Fruit fly (Drosophila melanogaster) whole organism, embryonic: ENCODE measurements around the gene Ras85D.

Source experiments
- Atf6 ChIP-seq: fragments of 200-800 bp; sonication (Bioruptor generic); IDR thresholded peaks from 2 replicates; pipeline ENCODE4 v1.3.6; 2022; ENCODE audit warnings: missing biosample characterization, missing genetic modification characterization
- Blimp-1 ChIP-seq: fragments of 200-800 bp; sonication (Bioruptor generic); optimal IDR thresholded peaks from 3 replicates; lab custom pipeline; 2018; ENCODE audit warnings: missing biosample characterization, missing genetic modification characterization, mild to moderate bottlenecking, moderate library complexity, missing genetic modification reagents
- C15 ChIP-seq: fragments of 200-800 bp; sonication (Bioruptor generic); IDR thresholded peaks from 3 replicates; pipeline ENCODE4 v1.3.6; 2022; ENCODE audit warnings: missing biosample characterization, missing genetic modification characterization
- CG11085 ChIP-seq: fragments of 200-800 bp; sonication (Bioruptor generic); IDR thresholded peaks from 2 replicates; pipeline ENCODE4 v1.3.6; 2022; ENCODE audit warnings: missing biosample characterization, missing genetic modification characterization
- CG11456 ChIP-seq: fragments of 200-800 bp; sonication (Bioruptor generic); IDR thresholded peaks from 3 replicates; pipeline ENCODE4 v1.3.6; 2022; ENCODE audit warnings: missing biosample characterization, missing genetic modification characterization
- CG12071 ChIP-seq: fragments of 200-800 bp; sonication (Bioruptor generic); optimal IDR thresholded peaks from 3 replicates; lab custom pipeline; 2018; ENCODE audit warnings: missing biosample characterization, mild to moderate bottlenecking, missing genetic modification characterization
- CG12744 ChIP-seq: fragments of 200-800 bp; sonication (Bioruptor generic); optimal IDR thresholded peaks from 2 replicates; lab custom pipeline; 2016; ENCODE audit warnings: missing biosample characterization, missing genetic modification characterization
- CG13296 ChIP-seq: fragments of 200-800 bp; sonication (Bioruptor generic); optimal IDR thresholded peaks from 3 replicates; lab custom pipeline; 2018; ENCODE audit warnings: missing biosample characterization, mild to moderate bottlenecking, missing genetic modification characterization
- CG1603 ChIP-seq: fragments of 200-800 bp; sonication (Bioruptor generic); optimal IDR thresholded peaks from 2 replicates; lab custom pipeline; 2019; ENCODE audit warnings: missing biosample characterization, mild to moderate bottlenecking, missing genetic modification characterization, moderate library complexity
- CG17186 ChIP-seq: fragments of 200-800 bp; sonication (Bioruptor generic); optimal IDR thresholded peaks from 3 replicates; lab custom pipeline; 2017; ENCODE audit warnings: missing biosample characterization, missing genetic modification reagents, missing genetic modification characterization
- CG17385 ChIP-seq: fragments of 200-800 bp; sonication (Bioruptor generic); optimal IDR thresholded peaks from 3 replicates; lab custom pipeline; 2018; ENCODE audit warnings: missing biosample characterization, mild to moderate bottlenecking, missing genetic modification characterization
- CG18011 ChIP-seq: fragments of 200-800 bp; sonication (Bioruptor generic); optimal IDR thresholded peaks from 2 replicates; lab custom pipeline; 2017; ENCODE audit warnings: missing biosample characterization, missing genetic modification characterization, mild to moderate bottlenecking, moderate library complexity, missing genotype
- CG1832 ChIP-seq: fragments of 200-800 bp; sonication (Bioruptor generic); optimal IDR thresholded peaks from 2 replicates; lab custom pipeline; 2017; ENCODE audit warnings: missing biosample characterization, mild to moderate bottlenecking, missing genetic modification characterization, inconsistent platforms
- CG18619 ChIP-seq: fragments of 200-800 bp; sonication (Bioruptor generic); optimal IDR thresholded peaks from 3 replicates; lab custom pipeline; 2017; ENCODE audit warnings: missing biosample characterization, mild to moderate bottlenecking, missing genetic modification characterization
- CG18764 ChIP-seq: fragments of 200-800 bp; sonication (Bioruptor generic); optimal IDR thresholded peaks from 3 replicates; lab custom pipeline; 2016; ENCODE audit warnings: missing biosample characterization, missing genetic modification characterization
- CG2712 ChIP-seq: fragments of 200-800 bp; optimal IDR thresholded peaks from 3 replicates; lab custom pipeline; 2019; ENCODE audit warnings: missing biosample characterization, mild to moderate bottlenecking, missing genetic modification characterization, moderate library complexity
- CG3065 ChIP-seq: fragments of 200-800 bp; sonication (Bioruptor generic); optimal IDR thresholded peaks from 2 replicates; lab custom pipeline; 2016; ENCODE audit warnings: missing biosample characterization, missing genetic modification characterization
- CG31224 ChIP-seq: fragments of 200-800 bp; sonication (Bioruptor generic); IDR thresholded peaks from 2 replicates; pipeline ENCODE4 v1.3.6; 2022; ENCODE audit warnings: missing biosample characterization, missing genetic modification characterization
- CG3281 ChIP-seq: fragments of 200-800 bp; sonication (Bioruptor generic); optimal IDR thresholded peaks from 3 replicates; lab custom pipeline; 2017; ENCODE audit warnings: missing biosample characterization, mild to moderate bottlenecking, missing genetic modification characterization
- CG34422 ChIP-seq: fragments of 200-800 bp; sonication (Bioruptor generic); IDR thresholded peaks from 3 replicates; pipeline ENCODE4 v1.3.6; 2022; ENCODE audit warnings: missing biosample characterization, missing genetic modification characterization
- CG4282 ChIP-seq: fragments of 200-800 bp; sonication (Bioruptor generic); optimal IDR thresholded peaks from 2 replicates; lab custom pipeline; 2016; ENCODE audit warnings: missing biosample characterization, missing genetic modification characterization
- CG5180 ChIP-seq: fragments of 200-800 bp; sonication (Bioruptor generic); optimal IDR thresholded peaks from 3 replicates; lab custom pipeline; 2017; ENCODE audit warnings: missing biosample characterization, missing genetic modification characterization, mild to moderate bottlenecking, moderate library complexity, missing genetic modification reagents
- CG6654 ChIP-seq: fragments of 200-800 bp; sonication (Bioruptor generic); optimal IDR thresholded peaks from 2 replicates; lab custom pipeline; 2017; ENCODE audit warnings: missing biosample characterization, mild to moderate bottlenecking, missing genetic modification characterization
- CG7839 ChIP-seq: fragments of 200-800 bp; sonication (Bioruptor generic); optimal IDR thresholded peaks from 3 replicates; lab custom pipeline; 2018; ENCODE audit warnings: missing biosample characterization, mild to moderate bottlenecking, missing genetic modification characterization, moderate library complexity
- CG8924 ChIP-seq: fragments of 200-800 bp; optimal IDR thresholded peaks from 3 replicates; lab custom pipeline; 2019; ENCODE audit warnings: missing biosample characterization, mild to moderate bottlenecking, missing genetic modification characterization, moderate library complexity
- CG8944 ChIP-seq: fragments of 200-800 bp; sonication (Bioruptor generic); optimal IDR thresholded peaks from 3 replicates; lab custom pipeline; 2016; ENCODE audit warnings: missing biosample characterization, missing genetic modification characterization
- CG9932 ChIP-seq: fragments of 200-800 bp; sonication (Bioruptor generic); IDR thresholded peaks from 2 replicates; pipeline ENCODE4 v1.3.6; 2022; ENCODE audit warnings: missing biosample characterization, missing genetic modification characterization
- Dll ChIP-seq: fragments of 200-800 bp; sonication (Bioruptor generic); IDR thresholded peaks from 4 replicates; pipeline ENCODE4 v1.3.6; 2022; ENCODE audit warnings: missing biosample characterization, missing genetic modification characterization; ENCODE audit not compliant: partially characterized antibody
- Hey ChIP-seq: fragments of 200-800 bp; sonication (Bioruptor generic); optimal IDR thresholded peaks from 3 replicates; lab custom pipeline; 2018; ENCODE audit warnings: missing biosample characterization, mild to moderate bottlenecking, missing genetic modification characterization
- HmgZ ChIP-seq: fragments of 200-800 bp; sonication (Bioruptor generic); optimal IDR thresholded peaks from 2 replicates; lab custom pipeline; 2018; ENCODE audit warnings: missing biosample characterization, mild to moderate bottlenecking, missing genetic modification characterization
- Hr3 ChIP-seq: fragments of 200-800 bp; sonication (Bioruptor generic); optimal IDR thresholded peaks from 3 replicates; lab custom pipeline; 2016; ENCODE audit warnings: missing biosample characterization, missing genetic modification characterization
- Hr39 ChIP-seq: fragments of >200 bp; optimal IDR thresholded peaks from 2 replicates; lab custom pipeline; 2017
- Lpt ChIP-seq: fragments of >200 bp; optimal IDR thresholded peaks from 2 replicates; lab custom pipeline; 2018; ENCODE audit warnings: missing biosample characterization, missing genetic modification characterization
- Xrp1 ChIP-seq: fragments of 200-800 bp; sonication (Bioruptor generic); IDR thresholded peaks from 2 replicates; pipeline ENCODE4 v1.3.6; 2022; ENCODE audit warnings: missing biosample characterization, missing genetic modification characterization
- abd-A ChIP-seq: fragments of 200-800 bp; sonication (Bioruptor generic); optimal IDR thresholded peaks from 3 replicates; lab custom pipeline; 2019; ENCODE audit warnings: missing biosample characterization, mild to moderate bottlenecking, missing genetic modification characterization, moderate library complexity
- aop ChIP-seq: fragments of 200-800 bp; sonication (Bioruptor generic); IDR thresholded peaks from 2 replicates; pipeline ENCODE4 v1.3.6; 2022; ENCODE audit warnings: missing biosample characterization, missing genetic modification characterization
- cato ChIP-seq: fragments of 200-800 bp; sonication (Bioruptor generic); optimal IDR thresholded peaks from 2 replicates; lab custom pipeline; 2016; ENCODE audit warnings: missing biosample characterization, missing genetic modification characterization, borderline replicate concordance
- crol ChIP-seq: fragments of 200-800 bp; sonication (Bioruptor generic); IDR thresholded peaks from 2 replicates; pipeline ENCODE4 v1.3.6; 2022; ENCODE audit warnings: missing biosample characterization, missing genetic modification characterization
- eve ChIP-seq, 2 experiments: fragments of >200 bp; optimal IDR thresholded peaks; 2 replicates each; lab custom pipeline; 2017; ENCODE audit warnings: missing biosample characterization in 2 of 2, missing genetic modification characterization in 2 of 2
- fu2 ChIP-seq: fragments of 200-800 bp; sonication (Bioruptor generic); optimal IDR thresholded peaks from 2 replicates; lab custom pipeline; 2016; ENCODE audit warnings: missing biosample characterization, missing genetic modification characterization
- ham ChIP-seq: fragments of 200-800 bp; sonication (Bioruptor generic); IDR thresholded peaks from 2 replicates; pipeline ENCODE4 v1.3.6; 2022; ENCODE audit warnings: missing biosample characterization, missing genetic modification characterization
- klu ChIP-seq: fragments of 200-800 bp; sonication (Bioruptor generic); IDR thresholded peaks from 2 replicates; pipeline ENCODE4 v1.3.6; 2022; ENCODE audit warnings: missing biosample characterization, missing genetic modification characterization
- knrl ChIP-seq: fragments of 200-800 bp; sonication (Bioruptor generic); IDR thresholded peaks from 3 replicates; pipeline ENCODE4 v1.3.6; 2022; ENCODE audit warnings: missing biosample characterization, missing genetic modification characterization; ENCODE audit not compliant: partially characterized antibody
- lilli ChIP-seq: fragments of 200-800 bp; sonication (Bioruptor generic); optimal IDR thresholded peaks from 3 replicates; lab custom pipeline; 2016; ENCODE audit warnings: missing biosample characterization, missing genetic modification characterization
- pb ChIP-seq: fragments of 200-800 bp; sonication (Bioruptor generic); optimal IDR thresholded peaks from 3 replicates; lab custom pipeline; 2016; ENCODE audit warnings: missing biosample characterization, missing genetic modification characterization
- salm ChIP-seq: fragments of 200-800 bp; sonication (Bioruptor generic); optimal IDR thresholded peaks from 2 replicates; lab custom pipeline; 2018; ENCODE audit warnings: missing biosample characterization, mild to moderate bottlenecking, missing genetic modification characterization
- sug ChIP-seq: fragments of 200-800 bp; optimal IDR thresholded peaks from 2 replicates; lab custom pipeline; 2019; ENCODE audit warnings: missing biosample characterization, mild to moderate bottlenecking, missing genetic modification characterization, moderate library complexity
- tin ChIP-seq: fragments of 200-800 bp; sonication (Bioruptor generic); optimal IDR thresholded peaks from 3 replicates; lab custom pipeline; 2016; ENCODE audit warnings: missing biosample characterization, missing genetic modification characterization
- tna ChIP-seq: fragments of 200-800 bp; sonication (Bioruptor generic); IDR thresholded peaks from 2 replicates; pipeline ENCODE4 v1.3.6; 2022; ENCODE audit warnings: missing biosample characterization, missing genetic modification characterization; ENCODE audit not compliant: partially characterized antibody
- tx ChIP-seq: fragments of 200-800 bp; sonication (Bioruptor generic); optimal IDR thresholded peaks from 2 replicates; lab custom pipeline; 2016; ENCODE audit warnings: missing biosample characterization, missing genetic modification characterization
- zf30C ChIP-seq: fragments of 200-800 bp; sonication (Bioruptor generic); optimal IDR thresholded peaks from 3 replicates; lab custom pipeline; 2018; ENCODE audit warnings: missing biosample characterization, mild to moderate bottlenecking, missing genetic modification characterization

Gene Ras85D

DNA sequence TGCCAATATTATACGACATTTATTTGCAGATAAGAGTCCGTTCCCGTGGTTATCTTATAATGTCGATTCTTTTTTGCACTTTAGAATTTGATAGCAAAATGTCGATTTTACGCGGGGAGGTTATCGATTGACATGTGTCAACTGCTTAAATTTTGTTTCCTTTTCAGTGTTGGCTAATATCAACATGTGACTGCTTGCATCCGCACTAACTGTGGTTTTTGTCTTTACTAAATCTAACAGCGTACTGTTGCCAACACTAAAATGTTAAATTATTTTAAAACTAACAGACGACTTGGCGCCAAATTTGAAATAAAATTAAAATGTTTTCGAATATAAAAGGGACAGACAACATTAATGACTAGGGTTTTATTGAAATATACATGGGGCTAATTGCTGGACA is 16.1 kb downstream of the Ras85D start (continued):
- TF ChIP-seq CG5180 (no peak), aop (no peak), sug (peak; percentile 87), CG18619 (GFP tag; lab: Kevin White, UChicago) (peak; percentile 70), Hey (tag; lab: Kevin White, UChicago) (peak; percentile 13), CG8924 (tag; lab: Kevin White, UChicago) (no peak), lilli (GFP tag; lab: Kevin White, UChicago) (peak; percentile 88), CG1832 (no peak), CG18011 (GFP tag; lab: Kevin White, UChicago) (peak; percentile 44), fu2 (peak; percentile 81), zf30C (GFP tag; lab: Kevin White, UChicago) (no peak), tin (GFP tag; lab: Kevin White, UChicago) (peak; percentile 54), crol (GFP tag; lab: Robert Waterston, UW) (no peak), CG11085 (GFP tag; lab: Robert Waterston, UW) (peak; percentile 78), Lpt (GFP tag; lab: Kevin White, UChicago) (no peak), CG3065 (GFP tag; lab: Kevin White, UChicago) (peak; percentile 18), Hr39 (lab: Kevin White, UChicago) (no peak), eve (GFP tag; optimal IDR thresholded peaks at IDR 0.05; lab: Kevin White, UChicago) (no peak), tx (GFP tag; lab: Kevin White, UChicago) (peak; percentile 78), abd-A (tag; lab: Kevin White, UChicago) (no peak), Atf6 (0 out of 2 replicates have a peak, but pooled peaks have one; percentile 30), Xrp1 (GFP tag; lab: Robert Waterston, UW) (peak; percentile 57), CG2712 (peak; percentile 69), CG6654 (GFP tag; lab: Kevin White, UChicago) (no peak), salm (tag; lab: Kevin White, UChicago) (peak; percentile 67), knrl (GFP tag; lab: Robert Waterston, UW) (peak; percentile 69; the same call in 1 of the 3 replicates), CG12071 (GFP tag; lab: Kevin White, UChicago) (no peak), Hr3 (GFP tag; lab: Kevin White, UChicago) (peak; percentile 68), CG11456 (GFP tag; lab: Robert Waterston, UW) (peak; percentile 89), CG18764 (GFP tag; lab: Kevin White, UChicago) (no peak), pb (peak; percentile 58), CG7839 (tag; lab: Kevin White, UChicago) (peak; percentile 62), CG3281 (GFP tag; lab: Kevin White, UChicago) (peak; percentile 13), cato (GFP tag; lab: Kevin White, UChicago) (no peak), tna (GFP tag; lab: Robert Waterston, UW) (peak; percentile 74), CG13296 (GFP tag; lab: Kevin White, UChicago) (peak; percentile 20), CG34422 (0 out of 3 replicates have a peak, but pooled peaks have one; percentile 8), C15 (GFP tag; lab: Robert Waterston, UW) (no peak), klu (GFP tag; lab: Robert Waterston, UW) (peak; percentile 37; the same call in 1 of the 2 replicates), CG12744 (peak; percentile 76), CG8944 (GFP tag; lab: Kevin White, UChicago) (peak; percentile 80), CG17186 (GFP tag; lab: Kevin White, UChicago) (peak; percentile 35), CG17385 (GFP tag; lab: Kevin White, UChicago) (peak; percentile 46), CG1603 (tag; lab: Kevin White, UChicago) (peak; percentile 90), Blimp-1 (peak; percentile 22), CG4282 (peak; percentile 75), CG9932 (GFP tag; lab: Robert Waterston, UW) (peak; percentile 92), HmgZ (tag; lab: Kevin White, UChicago) (peak; percentile 94), Dll (GFP tag; lab: Robert Waterston, UW) (peak; percentile 40; the same call in 3 of the 4 replicates), CG31224 (GFP tag; lab: Robert Waterston, UW) (no peak; the same call in 1 of the 2 replicates), ham (GFP tag; lab: Robert Waterston, UW) (no peak; the same call in 1 of the 2 replicates)
